Fruit fly (Drosophila melanogaster): ENCODE data around the gene Ggamma30A.

The Ggamma30A gene

dm6 chr2L:9224364-9225019, 31.9 kb upstream of the Ggamma30A start (continued):
- TF ChIP-seq CG3847 (GFP tag; IDR thresholded peaks at IDR 0.05) (0 out of 2 replicates have a peak, but pooled peaks have one; percentile 30), CG30403 (GFP tag; optimal IDR thresholded peaks at IDR 0.05) (peak; percentile 52), nom (GFP tag; optimal IDR thresholded peaks at IDR 0.05) (peak; percentile 91), CG10565 (GFP tag; optimal IDR thresholded peaks at IDR 0.05) (no peak), lab (GFP tag; optimal IDR thresholded peaks at IDR 0.05) (peak; percentile 66), al (GFP tag; IDR thresholded peaks at IDR 0.05) (peak; percentile 53), gce (GFP tag; IDR thresholded peaks at IDR 0.05) (0 out of 3 replicates have a peak, but pooled peaks have one; percentile 16), CG32772 (GFP tag; IDR thresholded peaks at IDR 0.05) (peak; percentile 72), crol (GFP tag; IDR thresholded peaks at IDR 0.05) (peak; percentile 74), CG11696 (GFP tag; IDR thresholded peaks at IDR 0.05) (0 out of 2 replicates have a peak, but pooled peaks have one; percentile 14), vvl (GFP tag; IDR thresholded peaks at IDR 0.05) (peak; percentile 87), ken (GFP tag; IDR thresholded peaks at IDR 0.05) (peak; percentile 62; the same call in 2 of the 3 replicates), eve (GFP tag; optimal IDR thresholded peaks at IDR 0.05) (no peak), CG2120 (GFP tag; optimal IDR thresholded peaks at IDR 0.05) (peak; percentile 29), ham (GFP tag; IDR thresholded peaks at IDR 0.05) (0 out of 2 replicates have a peak, but pooled peaks have one; percentile 33), CG11247 (GFP tag; IDR thresholded peaks at IDR 0.05) (peak; percentile 42; the same call in 1 of the 2 replicates), Med (GFP tag) (peak; percentile 80), CG18262 (tag; optimal IDR thresholded peaks at IDR 0.05) (no peak), CG3726 (GFP tag; IDR thresholded peaks at IDR 0.05) (0 out of 3 replicates have a peak, but pooled peaks have one; percentile 43), psq (GFP tag; optimal IDR thresholded peaks at IDR 0.05) (no peak), ftz-f1 (GFP tag; optimal IDR thresholded peaks at IDR 0.05) (no peak), ap (GFP tag; IDR thresholded peaks at IDR 0.05) (peak; percentile 67), CG11093 (GFP tag; IDR thresholded peaks at IDR 0.05) (peak; percentile 53; the same call in 1 of the 3 replicates), Xbp1 (GFP tag; optimal IDR thresholded peaks at IDR 0.05) (peak; percentile 60), Awh (GFP tag; IDR thresholded peaks at IDR 0.05) (peak; percentile 55; the same call in 1 of the 2 replicates), CG2889 (GFP tag; IDR thresholded peaks at IDR 0.05) (peak; percentile 65; the same call in 2 of the 3 replicates), ci (GFP tag; IDR thresholded peaks at IDR 0.05) (peak; percentile 84), sob (GFP tag; IDR thresholded peaks at IDR 0.05) (peak; percentile 63), so (GFP tag; IDR thresholded peaks at IDR 0.05) (peak; percentile 66; the same call in 1 of the 3 replicates), row (GFP tag; IDR thresholded peaks at IDR 0.05) (peak; percentile 71), HLH54F (GFP tag; optimal IDR thresholded peaks at IDR 0.05) (peak; percentile 4), mam (GFP tag; optimal IDR thresholded peaks at IDR 0.05) (peak; percentile 23), ato (GFP tag; IDR thresholded peaks at IDR 0.05; ENCODE audit: partially characterized antibody) (no peak), dpn (GFP tag; optimal IDR thresholded peaks at IDR 0.05) (peak; percentile 34 to 38), CG5953 (GFP tag; IDR thresholded peaks at IDR 0.05) (peak; percentile 56; the same call in 1 of the 2 replicates), ab (GFP tag; optimal IDR thresholded peaks at IDR 0.05) (no peak), ro (GFP tag; IDR thresholded peaks at IDR 0.05) (no peak), CG9609 (GFP tag; optimal IDR thresholded peaks at IDR 0.05) (peak; percentile 22), CG4404 (GFP tag; IDR thresholded peaks at IDR 0.05) (0 out of 2 replicates have a peak, but pooled peaks have one; percentile 28), CG11695 (GFP tag; IDR thresholded peaks at IDR 0.05) (peak; percentile 64), Jarid2 (GFP tag; optimal IDR thresholded peaks at IDR 0.05) (no peak), br (optimal IDR thresholded peaks at IDR 0.05) (no peak), bcd (GFP tag; optimal IDR thresholded peaks at IDR 0.05) (peak; percentile 36), CG13424 (tag; optimal IDR thresholded peaks at IDR 0.05) (peak; percentile 10), CG13775 (GFP tag; optimal IDR thresholded peaks at IDR 0.05) (peak; percentile 21), Taf1 (GFP tag; IDR thresholded peaks at IDR 0.05) (peak; percentile 44; the same call in 1 of the 2 replicates), zfh1 (GFP tag; IDR thresholded peaks at IDR 0.05) (peak; percentile 63; the same call in 2 of the 3 replicates), pnt (GFP tag; optimal IDR thresholded peaks at IDR 0.05) (peak; percentile 33), nau (GFP tag; optimal IDR thresholded peaks at IDR 0.05) (no peak), stc (GFP tag; IDR thresholded peaks at IDR 0.05) (peak; percentile 79), Ets65A (GFP tag) (no peak)
